Worm (Caenorhabditis elegans) whole organism, early embryonic: ENCODE results near the gene myrf-2.

Experiments used
- ceh-13 ChIP-seq: fragments of 200-800 bp; sonication (Bioruptor generic); optimal IDR thresholded peaks from 2 replicates; lab custom pipeline; 2018; ENCODE audit warnings: mild to moderate bottlenecking, missing genetic modification characterization, missing compliant biosample characterization
- hmg-4 ChIP-seq: fragments of 200-800 bp; sonication (Bioruptor generic); optimal IDR thresholded peaks from 2 replicates; lab custom pipeline; 2018; ENCODE audit warnings: mild to moderate bottlenecking, missing genetic modification characterization, missing compliant biosample characterization
- hnd-1 ChIP-seq: sonication (generic microtip); optimal IDR thresholded peaks from 2 replicates; lab custom pipeline; 2016; ENCODE audit warnings: missing genetic modification characterization, missing compliant biosample characterization
- scrt-1 ChIP-seq: fragments of 200-800 bp; sonication (Bioruptor generic); IDR thresholded peaks from 2 replicates; pipeline ENCODE4 v1.3.6; 2022; ENCODE audit warnings: missing genetic modification characterization, missing compliant biosample characterization

- TF ChIP-seq scrt-1 (GFP tag; lab: Robert Waterston, UW): no peak
- no peak for TF ChIP-seq ceh-13 (GFP tag; lab: Kevin White, UChicago)
- TF ChIP-seq hmg-4 (GFP tag; lab: Kevin White, UChicago): no peak
- no peak for TF ChIP-seq hnd-1 (tag; lab: Kevin White, UChicago)
Observed at ce11 chrX:10170598-10170997, 23.6 kb downstream of the myrf-2 start.
